Worm (Caenorhabditis elegans) whole organism, late embryonic: Measurements from ENCODE around the gene D1054.9.

Source experiments
- C08G9.2 ChIP-seq: sonication (generic microtip); optimal IDR thresholded peaks from 2 replicates; lab custom pipeline; 2016; ENCODE audit warnings: mild to moderate bottlenecking, missing genetic modification characterization, moderate library complexity, missing compliant biosample characterization
- C38D4.7 ChIP-seq: fragments of 200-800 bp; sonication (Bioruptor generic); optimal IDR thresholded peaks from 2 replicates; lab custom pipeline; 2018; ENCODE audit warnings: mild to moderate bottlenecking, missing genetic modification characterization, moderate library complexity, missing compliant biosample characterization
- F13H6.1 ChIP-seq: sonication (generic microtip); optimal IDR thresholded peaks from 2 replicates; lab custom pipeline; 2016; ENCODE audit warnings: missing genetic modification characterization, missing compliant biosample characterization
- K09A11.1 ChIP-seq: sonication (generic microtip); optimal IDR thresholded peaks from 2 replicates; lab custom pipeline; 2017; ENCODE audit warnings: antibody characterized with exemption, mild to moderate bottlenecking, missing genetic modification characterization, missing compliant biosample characterization; ENCODE audit not compliant: insufficient read depth
- ceh-14 ChIP-seq: sonication (generic microtip); optimal IDR thresholded peaks from 2 replicates; lab custom pipeline; 2016; ENCODE audit warnings: missing genotype, missing genetic modification characterization, missing compliant biosample characterization
- ceh-19 ChIP-seq: fragments of 200-800 bp; sonication (Bioruptor generic); optimal IDR thresholded peaks from 2 replicates; lab custom pipeline; 2018; ENCODE audit warnings: mild to moderate bottlenecking, missing genetic modification characterization, missing compliant biosample characterization
- ceh-2 ChIP-seq: sonication (generic microtip); optimal IDR thresholded peaks from 2 replicates; lab custom pipeline; 2016; ENCODE audit warnings: missing genotype, missing genetic modification characterization, missing compliant biosample characterization
- ceh-22 ChIP-seq: sonication (generic microtip); optimal IDR thresholded peaks from 2 replicates; lab custom pipeline; 2017; ENCODE audit warnings: missing biosample characterization, missing genetic modification characterization
- ceh-30 ChIP-seq: fragments of 150-350 bp; optimal IDR thresholded peaks from 2 replicates; lab custom pipeline; 2014; ENCODE audit warnings: missing biosample characterization, missing genetic modification characterization
- ceh-48 ChIP-seq: sonication (generic microtip); optimal IDR thresholded peaks from 2 replicates; lab custom pipeline; 2016; ENCODE audit warnings: missing genetic modification characterization, inconsistent platforms, missing compliant biosample characterization
- eyg-1 ChIP-seq: sonication (generic microtip); optimal IDR thresholded peaks from 2 replicates; lab custom pipeline; 2016; ENCODE audit warnings: missing genotype, missing genetic modification characterization, missing compliant biosample characterization
- lin-11 ChIP-seq: fragments of 200-800 bp; sonication (Bioruptor generic); optimal IDR thresholded peaks from 2 replicates; lab custom pipeline; 2018; ENCODE audit warnings: mild to moderate bottlenecking, missing genetic modification characterization, missing compliant biosample characterization
- nfya-1 ChIP-seq: sonication (generic microtip); optimal IDR thresholded peaks from 2 replicates; lab custom pipeline; 2017; ENCODE audit warnings: missing genetic modification characterization, mild to moderate bottlenecking, missing compliant biosample characterization, antibody characterized with exemption, moderate library complexity
- nhr-232 ChIP-seq: sonication (generic microtip); optimal IDR thresholded peaks from 2 replicates; lab custom pipeline; 2016; ENCODE audit warnings: missing genetic modification characterization, missing compliant biosample characterization
- odd-2 ChIP-seq: sonication (generic microtip); optimal IDR thresholded peaks from 2 replicates; lab custom pipeline; 2017; ENCODE audit warnings: antibody characterized with exemption, mild to moderate bottlenecking, missing genetic modification characterization, missing compliant biosample characterization
- pqm-1 ChIP-seq: sonication (generic microtip); optimal IDR thresholded peaks from 2 replicates; lab custom pipeline; 2016; ENCODE audit warnings: missing genetic modification characterization, missing compliant biosample characterization
- ref-2 ChIP-seq: sonication (generic microtip); optimal IDR thresholded peaks from 2 replicates; lab custom pipeline; 2016; ENCODE audit warnings: missing genetic modification characterization, missing compliant biosample characterization
- zip-5 ChIP-seq: sonication (generic microtip); optimal IDR thresholded peaks from 2 replicates; lab custom pipeline; 2016; ENCODE audit warnings: missing genetic modification characterization, missing compliant biosample characterization

Gene D1054.9

DNA sequence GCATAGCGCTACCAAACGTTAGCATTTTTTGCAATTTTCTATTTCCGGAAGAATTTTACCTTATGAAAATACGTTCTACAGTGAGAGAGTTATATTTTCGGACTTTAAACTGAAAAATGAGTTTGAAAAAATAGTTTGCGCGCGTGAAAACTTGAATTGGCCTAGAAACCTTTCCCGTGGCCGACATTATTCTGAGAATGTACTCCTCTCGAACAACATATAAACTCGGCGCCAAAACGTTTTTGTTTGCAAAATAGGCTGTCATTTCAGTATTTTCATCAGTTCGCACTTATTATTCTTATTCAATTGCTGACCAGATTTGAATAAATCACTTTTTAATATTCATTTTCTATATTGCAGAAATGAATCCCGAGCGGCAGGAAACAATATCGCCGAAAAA lies 54.1 kb downstream of the D1054.9 start, which contains the start of the genes mre-11 and wdr-5.3 (continued):
- no peak for TF ChIP-seq nhr-232
- TF ChIP-seq lin-11 (tag; lab: Kevin White, UChicago), result no peak
- no peak for TF ChIP-seq ceh-22
- no peak for TF ChIP-seq ceh-48 (tag; lab: Kevin White, UChicago)
- TF ChIP-seq ceh-2 (tag; lab: Kevin White, UChicago), result peak; percentile 53
- no peak for TF ChIP-seq ceh-14 (tag; lab: Kevin White, UChicago)
- no peak for TF ChIP-seq nfya-1 (tag; lab: Kevin White, UChicago)
- TF ChIP-seq pqm-1, result no peak
- no peak for TF ChIP-seq C38D4.7 (GFP tag; lab: Kevin White, UChicago)
- no peak for TF ChIP-seq odd-2 (tag; lab: Kevin White, UChicago)
- TF ChIP-seq ceh-30 (tag; lab: Kevin White, UChicago), result no peak
- TF ChIP-seq eyg-1, result no peak
- TF ChIP-seq K09A11.1 (tag; lab: Kevin White, UChicago), result no peak
- no peak for TF ChIP-seq F13H6.1 (tag; lab: Kevin White, UChicago)
- TF ChIP-seq ref-2 (tag; lab: Kevin White, UChicago), result no peak
- peak; percentile 74 for TF ChIP-seq C08G9.2 (tag; lab: Kevin White, UChicago)
- TF ChIP-seq zip-5, result peak; percentile 21
- no peak for TF ChIP-seq ceh-19 (GFP tag; lab: Kevin White, UChicago)
- TF ChIP-seq, all 69 proteins: peak for 8
